Fruit fly (Drosophila melanogaster): Measurements from ENCODE around the gene CG5758.

Gene CG5758

dm6 chr2L:18159172-18159571, 39.4 kb downstream of the CG5758 start, which contains the start of gene JMJD4:
Gene JMJD4 (minus strand): TSS chr2L:18159272.
- TF ChIP-seq Sin3A (optimal IDR thresholded peaks at IDR 0.05) (no peak), Myc (optimal IDR thresholded peaks at IDR 0.05) (no peak), ttk (optimal IDR thresholded peaks at IDR 0.05) (no peak), insv (optimal IDR thresholded peaks at IDR 0.05) (no peak), h (optimal IDR thresholded peaks at IDR 0.05) (no peak), psq (optimal IDR thresholded peaks at IDR 0.05) (no peak)

Measured in Kc167 (cell line).